Worm (Caenorhabditis elegans): ENCODE results near the gene mrps-12.

The mrps-12 gene

DNA sequence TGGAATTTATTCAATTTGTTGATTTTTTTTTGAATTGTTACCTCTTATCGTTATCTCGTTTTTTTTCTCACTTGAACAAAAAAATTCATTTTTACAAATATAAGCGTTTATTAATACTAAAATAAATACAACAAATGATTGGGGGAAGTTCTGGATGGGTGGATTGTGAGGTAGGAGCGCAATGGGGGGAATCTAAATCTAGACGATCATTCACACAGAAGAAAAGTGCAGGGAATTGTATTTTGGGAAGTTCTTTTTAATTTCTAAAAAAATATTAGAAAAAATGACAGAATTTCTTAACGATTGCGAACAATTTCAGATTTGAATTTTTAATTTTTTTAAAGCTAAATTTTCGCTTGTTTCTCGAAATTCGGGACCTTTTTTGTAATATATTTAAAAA lies 3.6 kb downstream of the mrps-12 start:
- TF ChIP-seq flh-1 (GFP tag; optimal IDR thresholded peaks at IDR 0.05) (no peak), drap-1 (GFP tag; optimal IDR thresholded peaks at IDR 0.05) (no peak), mep-1 (tag; optimal IDR thresholded peaks at IDR 0.05) (no peak)

DNA sequence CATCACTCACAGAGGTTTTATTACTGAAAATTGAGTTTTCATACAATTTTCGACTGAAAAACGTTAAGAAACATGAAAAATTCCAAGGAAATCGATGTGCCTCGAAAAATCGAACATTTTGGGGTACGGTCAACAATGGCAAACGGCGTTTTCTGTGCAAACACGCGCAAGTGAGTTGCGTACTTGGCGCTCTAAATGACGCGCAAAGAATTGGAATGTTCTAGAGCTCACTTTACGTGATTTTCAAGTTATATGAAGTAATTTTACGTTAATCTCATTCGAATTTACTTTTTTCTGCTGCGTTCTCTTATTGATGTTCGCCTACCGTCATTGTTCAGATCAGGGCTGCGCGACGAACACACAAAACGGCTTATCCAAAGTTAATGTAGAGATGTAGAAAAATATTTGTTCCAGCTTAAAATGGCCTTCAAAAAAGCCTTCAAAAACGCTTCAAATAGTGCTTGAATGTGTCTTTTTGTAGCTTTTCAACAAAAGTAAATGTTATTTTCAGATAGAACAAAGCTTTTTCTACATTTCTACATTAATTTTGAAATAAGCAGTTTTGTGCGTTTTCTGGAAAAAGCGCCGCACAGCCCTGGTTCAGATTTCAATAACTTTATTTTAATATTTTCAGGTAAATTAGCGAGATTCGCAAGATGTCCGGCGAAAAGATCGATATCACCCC lies 7.8 kb downstream of the mrps-12 start, which contains the start of the genes F31D4.2 and fkb-6:
TSS of gene F31D4.2 (minus strand) at position 23 of the 685 bp plus-strand sequence.
TSS of gene fkb-6 (plus strand) at position 635 of the 685 bp plus-strand sequence.
- TF ChIP-seq lsy-2 (tag; optimal IDR thresholded peaks at IDR 0.05) (peak; percentile 96), ceh-39 (tag; optimal IDR thresholded peaks at IDR 0.05) (peak; percentile 53), zip-8 (tag; optimal IDR thresholded peaks at IDR 0.05) (no peak), pha-4 (tag; optimal IDR thresholded peaks at IDR 0.05) (peak; percentile 88), ces-1 (GFP tag; optimal IDR thresholded peaks at IDR 0.05) (peak; percentile 77), nhr-237 (tag; optimal IDR thresholded peaks at IDR 0.05) (peak; percentile 52), mab-5 (tag; optimal IDR thresholded peaks at IDR 0.05) (no peak), mls-2 (tag; optimal IDR thresholded peaks at IDR 0.05) (peak; percentile 15), mep-1 (tag; optimal IDR thresholded peaks at IDR 0.05) (peak; percentile 90), ceh-83 (GFP tag; optimal IDR thresholded peaks at IDR 0.05) (no peak), sptf-1 (tag; optimal IDR thresholded peaks at IDR 0.05) (peak; percentile 3), lin-13 (tag; optimal IDR thresholded peaks at IDR 0.05) (peak; percentile 71), unc-62 (GFP tag; optimal IDR thresholded peaks at IDR 0.05) (peak; percentile 11), blmp-1 (tag; optimal IDR thresholded peaks at IDR 0.05) (no peak), hlh-1 (tag; optimal IDR thresholded peaks at IDR 0.05) (no peak), nhr-2 (tag; optimal IDR thresholded peaks at IDR 0.05) (no peak)

DNA sequence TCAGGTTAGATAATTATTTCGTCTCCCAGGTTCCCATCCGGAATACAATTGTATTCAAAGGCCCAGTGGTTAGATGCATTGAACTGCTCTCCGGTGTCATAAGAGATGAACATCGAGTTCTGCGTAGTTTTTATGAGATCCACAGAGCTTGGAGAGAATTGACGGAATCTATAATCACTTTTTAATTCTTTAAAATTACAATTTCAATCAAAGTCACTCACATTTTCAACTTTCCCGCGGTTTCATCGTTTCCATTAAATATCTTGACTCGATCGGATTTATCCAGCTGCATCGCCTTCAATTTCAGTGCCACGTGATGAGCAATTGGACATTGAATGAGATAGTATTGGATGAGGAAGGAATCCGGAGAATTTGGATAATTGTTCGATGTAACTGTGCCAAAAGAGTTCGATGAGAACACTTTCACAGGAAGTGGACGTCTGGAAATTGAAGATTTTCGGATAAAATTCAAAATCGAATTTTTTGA lies 9.9 kb downstream of the mrps-12 start:
- TF ChIP-seq flh-1 (GFP tag; optimal IDR thresholded peaks at IDR 0.05): no peak
- no peak for TF ChIP-seq cnd-1 (tag; optimal IDR thresholded peaks at IDR 0.05)
- TF ChIP-seq sptf-1 (tag; optimal IDR thresholded peaks at IDR 0.05): no peak
- no peak for TF ChIP-seq unc-39 (tag; optimal IDR thresholded peaks at IDR 0.05)
- TF ChIP-seq bed-3 (GFP tag; optimal IDR thresholded peaks at IDR 0.05): no peak
- no peak for TF ChIP-seq nhr-12 (tag; optimal IDR thresholded peaks at IDR 0.05)
- no peak for TF ChIP-seq unc-120 (tag; optimal IDR thresholded peaks at IDR 0.05; ENCODE audit: poor library complexity, severe bottlenecking)
- no peak for TF ChIP-seq mls-2 (tag; optimal IDR thresholded peaks at IDR 0.05)
- TF ChIP-seq nhr-237 (tag; optimal IDR thresholded peaks at IDR 0.05): no peak
- no peak for TF ChIP-seq zip-8 (tag; optimal IDR thresholded peaks at IDR 0.05)
- TF ChIP-seq nhr-2 (tag; optimal IDR thresholded peaks at IDR 0.05): no peak
- TF ChIP-seq ceh-83 (GFP tag; optimal IDR thresholded peaks at IDR 0.05): no peak
- TF ChIP-seq pha-4 (tag; optimal IDR thresholded peaks at IDR 0.05): no peak
- no peak for TF ChIP-seq ztf-11 (tag; optimal IDR thresholded peaks at IDR 0.05)

DNA sequence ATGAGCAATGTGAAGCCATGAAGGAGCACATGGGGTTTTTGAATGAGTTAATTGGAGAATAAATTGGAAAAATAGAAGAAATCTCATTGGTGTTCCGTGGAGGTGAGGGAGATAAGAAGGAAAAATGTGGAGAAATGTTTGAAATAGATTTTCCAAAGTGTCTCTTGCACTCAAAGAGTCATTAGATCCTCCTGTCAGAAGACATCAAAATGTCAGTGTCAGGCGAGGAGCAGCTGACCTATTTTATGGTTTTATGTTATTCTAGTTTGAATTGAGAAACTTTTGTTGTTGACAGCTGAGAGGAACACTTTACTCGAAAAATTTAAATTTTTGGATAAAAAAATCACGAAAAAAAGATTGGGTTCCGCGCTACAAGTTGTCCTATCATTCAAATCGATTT lies 12.7 kb downstream of the mrps-12 start, which contains the start of gene clec-264:
TSS of gene clec-264 (minus strand) at position 122 of the 400 bp plus-strand sequence.
- TF ChIP-seq unc-62 (GFP tag; optimal IDR thresholded peaks at IDR 0.05) (peak; percentile 72), pha-4 (tag; optimal IDR thresholded peaks at IDR 0.05) (no peak), nhr-2 (tag; optimal IDR thresholded peaks at IDR 0.05) (no peak), ceh-39 (tag; optimal IDR thresholded peaks at IDR 0.05) (no peak), ztf-11 (tag; optimal IDR thresholded peaks at IDR 0.05) (no peak), bed-3 (GFP tag; optimal IDR thresholded peaks at IDR 0.05) (no peak), hlh-1 (tag; optimal IDR thresholded peaks at IDR 0.05) (peak; percentile 77)

DNA sequence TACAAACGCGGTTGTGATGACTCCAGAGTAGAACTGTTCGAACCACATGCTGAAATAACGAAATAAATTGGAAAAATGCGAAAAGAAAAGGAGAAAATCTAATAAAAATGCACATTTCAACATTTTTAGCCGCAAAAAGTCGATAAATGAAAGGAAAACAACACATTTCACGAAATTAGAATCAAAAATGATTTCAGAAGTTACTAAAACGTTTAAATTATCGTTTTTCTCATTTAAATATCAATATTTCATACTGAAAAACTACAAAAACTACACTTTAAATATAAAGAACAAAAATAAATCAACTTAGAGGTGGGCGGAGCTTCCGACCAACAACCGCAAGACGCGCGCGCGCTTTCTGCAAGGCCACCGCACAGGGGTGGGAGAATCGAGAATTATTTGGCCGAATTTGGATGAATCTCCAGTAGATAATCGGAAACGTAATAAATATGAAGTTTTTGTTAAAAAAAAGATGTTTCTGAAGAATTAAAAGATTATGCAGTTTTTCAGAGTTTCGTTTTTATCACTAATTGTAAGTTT lies 14.0 kb downstream of the mrps-12 start, which contains the start of gene ndua-1:
TSS of gene ndua-1 (minus strand) at position 51 of the 540 bp plus-strand sequence.
- TF ChIP-seq pha-4 (tag; optimal IDR thresholded peaks at IDR 0.05) (peak; percentile 25), unc-120 (tag; optimal IDR thresholded peaks at IDR 0.05; ENCODE audit: poor library complexity, severe bottlenecking) (peak; percentile 72), ces-1 (GFP tag; optimal IDR thresholded peaks at IDR 0.05) (peak; percentile 84), ceh-83 (GFP tag; optimal IDR thresholded peaks at IDR 0.05) (no peak), mep-1 (tag; optimal IDR thresholded peaks at IDR 0.05) (peak; percentile 60), hlh-1 (tag; optimal IDR thresholded peaks at IDR 0.05) (no peak), nhr-76 (tag; optimal IDR thresholded peaks at IDR 0.05) (no peak), sptf-1 (tag; optimal IDR thresholded peaks at IDR 0.05) (peak; percentile 47), lsy-2 (tag; optimal IDR thresholded peaks at IDR 0.05) (peak; percentile 54), nhr-2 (tag; optimal IDR thresholded peaks at IDR 0.05) (peak; percentile 7)

DNA sequence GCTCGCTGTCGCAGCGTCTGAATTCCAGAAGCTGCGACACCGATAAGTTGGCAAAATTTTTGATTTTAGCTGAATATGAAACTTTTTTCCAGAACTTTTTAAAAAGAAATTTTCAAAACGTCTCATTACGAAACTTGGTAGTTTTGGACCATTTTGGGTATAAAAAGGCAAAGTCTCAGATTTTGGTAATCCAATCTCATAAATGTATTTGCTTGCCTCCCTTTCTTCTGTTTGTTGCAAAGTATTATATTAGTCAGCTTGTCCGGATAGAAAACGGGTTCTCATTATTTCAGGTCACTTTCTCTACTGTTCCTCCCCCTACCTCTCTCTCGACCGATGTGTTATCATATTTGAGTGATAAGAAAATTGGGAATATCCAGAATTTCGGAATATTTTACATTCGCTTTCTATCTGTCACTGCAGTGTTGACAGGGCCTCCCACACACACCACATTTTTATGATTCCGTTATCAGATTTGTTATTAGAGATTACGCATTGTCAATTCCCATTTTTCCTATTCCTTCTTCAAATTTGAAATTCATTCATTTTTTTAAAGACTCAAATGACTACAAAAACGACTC lies 15.8 kb downstream of the mrps-12 start, which contains the start of gene F31D4.5:
TSS of gene F31D4.5 (plus strand) at position 491 of the 581 bp plus-strand sequence.
- TF ChIP-seq nhr-2 (tag; optimal IDR thresholded peaks at IDR 0.05) (no peak), unc-39 (tag; optimal IDR thresholded peaks at IDR 0.05) (no peak), flh-1 (GFP tag; optimal IDR thresholded peaks at IDR 0.05) (no peak), elt-3 (tag; optimal IDR thresholded peaks at IDR 0.05) (peak; percentile 90), ces-1 (GFP tag; optimal IDR thresholded peaks at IDR 0.05) (peak; percentile 64), zip-8 (tag; optimal IDR thresholded peaks at IDR 0.05) (no peak), ceh-43 (GFP tag; optimal IDR thresholded peaks at IDR 0.05) (no peak)
